Fruit fly (Drosophila melanogaster) whole organism, embryonic: ENCODE results near the gene CG3909.

Experiments used
- Abd-B ChIP-seq: fragments of 200-800 bp; sonication (Bioruptor generic); optimal IDR thresholded peaks from 2 replicates; lab custom pipeline; 2018; ENCODE audit warnings: missing biosample characterization, mild to moderate bottlenecking, missing genetic modification characterization, moderate library complexity
- B-H1 ChIP-seq: fragments of 200-800 bp; sonication (Bioruptor generic); IDR thresholded peaks from 3 replicates; pipeline ENCODE4 v1.3.6; 2022; ENCODE audit warnings: missing biosample characterization, missing genetic modification characterization
- CG10654 ChIP-seq: fragments of 200-800 bp; sonication (Bioruptor generic); optimal IDR thresholded peaks from 2 replicates; lab custom pipeline; 2016; ENCODE audit warnings: missing biosample characterization, missing genetic modification characterization
- CG10979 ChIP-seq: fragments of 200-800 bp; sonication (Bioruptor generic); optimal IDR thresholded peaks from 2 replicates; lab custom pipeline; 2018; ENCODE audit warnings: missing biosample characterization, mild to moderate bottlenecking, missing genetic modification characterization, moderate library complexity
- CG11093 ChIP-seq: fragments of 200-800 bp; sonication (Bioruptor generic); IDR thresholded peaks from 3 replicates; pipeline ENCODE4 v1.3.6; 2022; ENCODE audit warnings: missing biosample characterization, missing genetic modification characterization
- CG12155 ChIP-seq: fragments of 200-800 bp; sonication (Bioruptor generic); optimal IDR thresholded peaks from 3 replicates; lab custom pipeline; 2016; ENCODE audit warnings: missing biosample characterization, missing genetic modification characterization
- CG12219 ChIP-seq: fragments of 200-800 bp; sonication (Bioruptor generic); optimal IDR thresholded peaks from 3 replicates; lab custom pipeline; 2018; ENCODE audit warnings: missing biosample characterization, mild to moderate bottlenecking, missing genetic modification characterization
- CG15269 ChIP-seq: fragments of 200-800 bp; sonication (Bioruptor generic); optimal IDR thresholded peaks from 2 replicates; lab custom pipeline; 2018; ENCODE audit warnings: missing biosample characterization, mild to moderate bottlenecking, missing genetic modification characterization, moderate library complexity
- CG1602 ChIP-seq: fragments of 200-800 bp; sonication (Bioruptor generic); optimal IDR thresholded peaks from 3 replicates; lab custom pipeline; 2016; ENCODE audit warnings: missing biosample characterization, missing genetic modification characterization
- CG17912 ChIP-seq: fragments of 200-800 bp; sonication (Bioruptor generic); optimal IDR thresholded peaks from 2 replicates; lab custom pipeline; 2018; ENCODE audit warnings: missing biosample characterization, mild to moderate bottlenecking, missing genetic modification characterization
- CG18262 ChIP-seq: fragments of 200-800 bp; optimal IDR thresholded peaks from 3 replicates; lab custom pipeline; 2019; ENCODE audit warnings: missing biosample characterization, mild to moderate bottlenecking, missing genetic modification characterization, moderate library complexity
- CG2875 ChIP-seq: fragments of 200-800 bp; sonication (Bioruptor generic); optimal IDR thresholded peaks from 2 replicates; lab custom pipeline; 2017; ENCODE audit warnings: missing biosample characterization, mild to moderate bottlenecking, missing genetic modification characterization, missing genetic modification reagents
- CG30020 ChIP-seq: fragments of 200-800 bp; optimal IDR thresholded peaks from 2 replicates; lab custom pipeline; 2019; ENCODE audit warnings: missing biosample characterization, mild to moderate bottlenecking, missing genetic modification characterization, moderate library complexity
- CG33557 ChIP-seq: fragments of 200-800 bp; sonication (Bioruptor generic); optimal IDR thresholded peaks from 2 replicates; lab custom pipeline; 2019; ENCODE audit warnings: missing biosample characterization, mild to moderate bottlenecking, missing genetic modification characterization, moderate library complexity
- CG34422 ChIP-seq: fragments of 200-800 bp; sonication (Bioruptor generic); IDR thresholded peaks from 3 replicates; pipeline ENCODE4 v1.3.6; 2022; ENCODE audit warnings: missing biosample characterization, missing genetic modification characterization
- CG4707 ChIP-seq: fragments of 200-800 bp; sonication (Bioruptor generic); optimal IDR thresholded peaks from 2 replicates; lab custom pipeline; 2018; ENCODE audit warnings: missing biosample characterization, mild to moderate bottlenecking, missing genetic modification characterization, moderate library complexity
- CG8089 ChIP-seq: fragments of 200-800 bp; sonication (Bioruptor generic); optimal IDR thresholded peaks from 3 replicates; lab custom pipeline; 2016; ENCODE audit warnings: missing biosample characterization, missing genetic modification characterization
- CG8281 ChIP-seq: fragments of 200-800 bp; sonication (Bioruptor generic); optimal IDR thresholded peaks from 2 replicates; lab custom pipeline; 2018; ENCODE audit warnings: missing biosample characterization, mild to moderate bottlenecking, missing genetic modification characterization, moderate library complexity
- CG8388 ChIP-seq: fragments of 200-800 bp; sonication (Bioruptor generic); optimal IDR thresholded peaks from 2 replicates; lab custom pipeline; 2019; ENCODE audit warnings: missing biosample characterization, mild to moderate bottlenecking, missing genetic modification characterization, moderate library complexity
- CG9437 ChIP-seq: fragments of 200-800 bp; sonication (Bioruptor generic); optimal IDR thresholded peaks from 2 replicates; lab custom pipeline; 2018; ENCODE audit warnings: missing biosample characterization, mild to moderate bottlenecking, missing genetic modification characterization
- D19A ChIP-seq: fragments of 200-800 bp; optimal IDR thresholded peaks from 3 replicates; lab custom pipeline; 2019; ENCODE audit warnings: missing biosample characterization, mild to moderate bottlenecking, missing genetic modification characterization, moderate library complexity
- D19B ChIP-seq: fragments of 200-800 bp; sonication (Bioruptor generic); optimal IDR thresholded peaks from 2 replicates; lab custom pipeline; 2017; ENCODE audit warnings: missing biosample characterization, mild to moderate bottlenecking, missing genetic modification characterization
- Doc2 ChIP-seq: fragments of 200-800 bp; sonication (Bioruptor generic); IDR thresholded peaks from 2 replicates; pipeline ENCODE4 v1.3.6; 2022; ENCODE audit warnings: missing biosample characterization, missing genetic modification characterization
- ERR ChIP-seq: fragments of 200-800 bp; sonication (Bioruptor generic); optimal IDR thresholded peaks from 2 replicates; lab custom pipeline; 2016; ENCODE audit warnings: missing biosample characterization, missing genetic modification characterization
- Fer1 ChIP-seq: fragments of 200-800 bp; sonication (Bioruptor generic); optimal IDR thresholded peaks from 2 replicates; lab custom pipeline; 2017; ENCODE audit warnings: missing biosample characterization, mild to moderate bottlenecking, missing genetic modification characterization
- Fer3 ChIP-seq: fragments of 200-800 bp; sonication (Bioruptor generic); optimal IDR thresholded peaks from 2 replicates; lab custom pipeline; 2018; ENCODE audit warnings: missing biosample characterization, mild to moderate bottlenecking, missing genetic modification characterization, moderate library complexity
- HHEX ChIP-seq: fragments of 200-800 bp; sonication (Bioruptor generic); optimal IDR thresholded peaks from 3 replicates; lab custom pipeline; 2017; ENCODE audit warnings: missing biosample characterization, mild to moderate bottlenecking, missing genetic modification characterization, missing genetic modification reagents
- Hmr ChIP-seq: fragments of 200-800 bp; sonication (Bioruptor generic); optimal IDR thresholded peaks from 3 replicates; lab custom pipeline; 2017; ENCODE audit warnings: mild to moderate bottlenecking, missing biosample characterization, missing genetic modification reagents, missing genetic modification characterization
- Mes4 ChIP-seq: fragments of 200-800 bp; sonication (Bioruptor generic); optimal IDR thresholded peaks from 2 replicates; lab custom pipeline; 2016; ENCODE audit warnings: missing biosample characterization, missing genetic modification characterization
- Optix ChIP-seq: fragments of 200-800 bp; sonication (Bioruptor generic); IDR thresholded peaks from 3 replicates; pipeline ENCODE4 v1.3.6; 2022; ENCODE audit warnings: missing biosample characterization, missing genetic modification characterization
- Poxn ChIP-seq: fragments of 200-800 bp; sonication (Bioruptor generic); IDR thresholded peaks from 2 replicates; pipeline ENCODE4 v1.3.6; 2022; ENCODE audit warnings: missing biosample characterization, missing genetic modification characterization
- Scr ChIP-seq: fragments of 200-800 bp; sonication (Bioruptor generic); IDR thresholded peaks from 2 replicates; pipeline ENCODE4 v1.3.6; 2022; ENCODE audit warnings: missing biosample characterization, missing genetic modification characterization; ENCODE audit not compliant: partially characterized antibody
- Sry-δ ChIP-seq: fragments of 200-800 bp; sonication (Bioruptor generic); optimal IDR thresholded peaks from 2 replicates; lab custom pipeline; 2016; ENCODE audit warnings: missing biosample characterization, missing genetic modification characterization
- abd-A ChIP-seq: fragments of 200-800 bp; sonication (Bioruptor generic); optimal IDR thresholded peaks from 3 replicates; lab custom pipeline; 2019; ENCODE audit warnings: missing biosample characterization, mild to moderate bottlenecking, missing genetic modification characterization, moderate library complexity
- aop ChIP-seq: fragments of 200-800 bp; sonication (Bioruptor generic); IDR thresholded peaks from 2 replicates; pipeline ENCODE4 v1.3.6; 2022; ENCODE audit warnings: missing biosample characterization, missing genetic modification characterization
- bsh ChIP-seq, 2 experiments: fragments of 200-800 bp; sonication (Bioruptor generic); optimal IDR thresholded peaks; 2 replicates each; lab custom pipeline; 2017 to 2018; ENCODE audit warnings: mild to moderate bottlenecking in 2 of 2, missing biosample characterization in 2 of 2, missing genetic modification characterization in 2 of 2, moderate library complexity in 1 of 2
- cato ChIP-seq: fragments of 200-800 bp; sonication (Bioruptor generic); optimal IDR thresholded peaks from 2 replicates; lab custom pipeline; 2016; ENCODE audit warnings: missing biosample characterization, missing genetic modification characterization, borderline replicate concordance
- caup ChIP-seq: fragments of 200-800 bp; sonication (Bioruptor generic); optimal IDR thresholded peaks from 3 replicates; lab custom pipeline; 2017; ENCODE audit warnings: missing biosample characterization, mild to moderate bottlenecking, missing genetic modification characterization, moderate library complexity; ENCODE audit not compliant: severe bottlenecking
- esg ChIP-seq: fragments of 200-800 bp; sonication (Bioruptor generic); conservative IDR thresholded peaks from 2 replicates; pipeline ENCODE4 v1.3.6; 2022; ENCODE audit warnings: missing biosample characterization, missing genetic modification characterization
- fd96Cb ChIP-seq: fragments of 200-800 bp; sonication (Bioruptor generic); optimal IDR thresholded peaks from 2 replicates; lab custom pipeline; 2018; ENCODE audit warnings: missing biosample characterization, mild to moderate bottlenecking, missing genetic modification characterization, moderate library complexity
- gro ChIP-seq: fragments of 200-800 bp; sonication (Bioruptor generic); optimal IDR thresholded peaks from 2 replicates; lab custom pipeline; 2016; ENCODE audit warnings: missing biosample characterization, missing genetic modification characterization
- gt ChIP-seq: fragments of 200-800 bp; sonication (Bioruptor generic); IDR thresholded peaks from 2 replicates; pipeline ENCODE4 v1.3.6; 2022; ENCODE audit warnings: missing biosample characterization, missing genetic modification characterization
- mirr ChIP-seq: fragments of 200-800 bp; sonication (Bioruptor generic); optimal IDR thresholded peaks from 3 replicates; lab custom pipeline; 2018; ENCODE audit warnings: missing biosample characterization, mild to moderate bottlenecking, missing genetic modification characterization
- odd ChIP-seq: fragments of 200-800 bp; sonication (Bioruptor generic); optimal IDR thresholded peaks from 2 replicates; lab custom pipeline; 2017; ENCODE audit warnings: missing biosample characterization, mild to moderate bottlenecking, missing genetic modification characterization
- org-1 ChIP-seq: fragments of 200-800 bp; sonication (Bioruptor generic); optimal IDR thresholded peaks from 2 replicates; lab custom pipeline; 2017; ENCODE audit warnings: missing biosample characterization, missing genetic modification characterization
- peb ChIP-seq: fragments of 200-800 bp; sonication (Bioruptor generic); IDR thresholded peaks from 2 replicates; pipeline ENCODE4 v1.3.6; 2022; ENCODE audit warnings: missing biosample characterization, missing genetic modification characterization
- pita ChIP-seq: fragments of 200-800 bp; sonication (Bioruptor generic); optimal IDR thresholded peaks from 2 replicates; lab custom pipeline; 2017; ENCODE audit warnings: missing biosample characterization, mild to moderate bottlenecking, missing genetic modification characterization
- ranshi ChIP-seq: fragments of 200-800 bp; sonication (Bioruptor generic); IDR thresholded peaks from 2 replicates; pipeline ENCODE4 v1.3.6; 2022; ENCODE audit warnings: missing biosample characterization, missing genetic modification characterization
- slou ChIP-seq: fragments of 200-800 bp; sonication (Bioruptor generic); optimal IDR thresholded peaks from 3 replicates; lab custom pipeline; 2016; ENCODE audit warnings: missing biosample characterization, missing genetic modification characterization

CG3909 gene

dm6 chr3R:10048035-10048774, 5.1 kb downstream of the CG3909 start (continued):
- peak; percentile 38 for TF ChIP-seq HHEX (GFP tag; lab: Kevin White, UChicago)
- peak; percentile 19 for TF ChIP-seq CG12155 (GFP tag; lab: Kevin White, UChicago)
- no peak for TF ChIP-seq abd-A (tag; lab: Kevin White, UChicago)
- TF ChIP-seq CG10979 (tag; lab: Kevin White, UChicago): peak; percentile 52
- TF ChIP-seq org-1 (GFP tag; lab: Kevin White, UChicago): peak; percentile 36
- peak; percentile 30 for TF ChIP-seq CG8388
- peak; percentile 11 for TF ChIP-seq CG1602 (GFP tag; lab: Kevin White, UChicago)
- TF ChIP-seq CG18262 (tag; lab: Kevin White, UChicago): peak; percentile 63
- peak; percentile 21 for TF ChIP-seq CG12219 (GFP tag; lab: Kevin White, UChicago)
- peak; percentile 11 for TF ChIP-seq CG8281 (tag; lab: Kevin White, UChicago)
- TF ChIP-seq CG10654 (GFP tag; lab: Kevin White, UChicago): no peak
- no peak for TF ChIP-seq pita
- no peak for TF ChIP-seq D19B (GFP tag; lab: Kevin White, UChicago)
- TF ChIP-seq CG11093 (GFP tag; lab: Robert Waterston, UW): 0 out of 3 replicates have a peak, but pooled peaks have one; percentile 37
- peak; percentile 96 for TF ChIP-seq D19A (tag; lab: Kevin White, UChicago)
- TF ChIP-seq Mes4 (GFP tag; lab: Kevin White, UChicago): no peak
- TF ChIP-seq odd (GFP tag; lab: Kevin White, UChicago): peak; percentile 8
- peak; percentile 10 for TF ChIP-seq Fer3 (tag; lab: Kevin White, UChicago)
- TF ChIP-seq esg (GFP tag; lab: Robert Waterston, UW): 0 out of 2 replicates have a peak, but pooled peaks have one; percentile 27
- TF ChIP-seq caup: peak; percentile 15
- TF ChIP-seq B-H1 (GFP tag; lab: Robert Waterston, UW): no peak
- no peak for TF ChIP-seq CG4707
- no peak for TF ChIP-seq Sry-δ (GFP tag; lab: Kevin White, UChicago)
- no peak for TF ChIP-seq ranshi (GFP tag; lab: Robert Waterston, UW)
- TF ChIP-seq Doc2 (GFP tag; lab: Robert Waterston, UW): no peak
- TF ChIP-seq fd96Cb (tag; lab: Kevin White, UChicago): peak; percentile 29
- peak; percentile 64 for TF ChIP-seq CG15269
- peak; percentile 45 for TF ChIP-seq Fer1 (GFP tag; lab: Kevin White, UChicago)
- no peak for TF ChIP-seq CG30020 (tag; lab: Kevin White, UChicago)
- TF ChIP-seq Scr (GFP tag; lab: Robert Waterston, UW): no peak
- no peak for TF ChIP-seq gt (GFP tag; lab: Robert Waterston, UW)
- no peak for TF ChIP-seq mirr (GFP tag; lab: Kevin White, UChicago)
- peak; percentile 54 for TF ChIP-seq CG9437
- TF ChIP-seq CG34422 (GFP tag; lab: Robert Waterston, UW): 0 out of 3 replicates have a peak, but pooled peaks have one; percentile 20
- TF ChIP-seq cato (GFP tag; lab: Kevin White, UChicago): no peak
- TF ChIP-seq ERR (GFP tag; lab: Kevin White, UChicago): no peak
- no peak for TF ChIP-seq gro (GFP tag; lab: Kevin White, UChicago)
- peak; percentile 47 for TF ChIP-seq CG2875 (GFP tag; lab: Kevin White, UChicago)
- TF ChIP-seq bsh (GFP tag; optimal IDR thresholded peaks at IDR 0.05; lab: Kevin White, UChicago): peak in 1 of 2 experiments; percentile 28
- no peak for TF ChIP-seq CG33557
- TF ChIP-seq aop: no peak
- no peak for TF ChIP-seq Poxn (GFP tag; lab: Robert Waterston, UW)
- TF ChIP-seq Hmr (GFP tag; lab: Kevin White, UChicago): peak; percentile 40
- peak; percentile 13 for TF ChIP-seq Abd-B
- no peak for TF ChIP-seq Optix (GFP tag; lab: Robert Waterston, UW)
- no peak for TF ChIP-seq slou (GFP tag; lab: Kevin White, UChicago)
- TF ChIP-seq peb (GFP tag; lab: Robert Waterston, UW): 0 out of 2 replicates have a peak, but pooled peaks have one; percentile 10
- TF ChIP-seq CG17912 (GFP tag; lab: Kevin White, UChicago): no peak
- no peak for TF ChIP-seq CG8089
